Worm (Caenorhabditis elegans) whole organism, L1 larva: ENCODE data around the gene C45B2.2.

Source experiments
- C34B4.2 ChIP-seq: sonication (generic microtip); optimal IDR thresholded peaks from 2 replicates; lab custom pipeline; 2017; ENCODE audit warnings: mild to moderate bottlenecking, missing genetic modification characterization, missing compliant biosample characterization
- F16B12.6 ChIP-seq: fragments of 150-350 bp; optimal IDR thresholded peaks from 2 replicates; lab custom pipeline; 2014; ENCODE audit warnings: missing biosample characterization, missing genetic modification characterization
- Y116A8C.19 ChIP-seq: sonication (generic microtip); optimal IDR thresholded peaks from 2 replicates; lab custom pipeline; 2016; ENCODE audit warnings: missing compliant biosample characterization, missing genetic modification characterization, borderline replicate concordance
- aly-2 ChIP-seq: fragments of 150-350 bp; optimal IDR thresholded peaks from 2 replicates; lab custom pipeline; 2014; ENCODE audit warnings: missing biosample characterization, missing genetic modification characterization
- ama-1 ChIP-seq: fragments of 150-350 bp; optimal IDR thresholded peaks from 2 replicates; lab custom pipeline; 2014
- blmp-1 ChIP-seq: fragments of 150-350 bp; optimal IDR thresholded peaks from 2 replicates; lab custom pipeline; 2014; ENCODE audit warnings: missing biosample characterization, missing genetic modification characterization
- ceh-8 ChIP-seq: fragments of 200-800 bp; sonication (Bioruptor generic); optimal IDR thresholded peaks from 2 replicates; lab custom pipeline; 2018; ENCODE audit warnings: mild to moderate bottlenecking, missing genetic modification characterization, moderate library complexity, missing compliant biosample characterization
- ces-1 ChIP-seq: fragments of 150-350 bp; optimal IDR thresholded peaks from 2 replicates; lab custom pipeline; 2014; ENCODE audit warnings: missing biosample characterization, missing genetic modification reagents, missing genetic modification characterization
- dpl-1 ChIP-seq, 3 experiments: fragments of 150-350 bp in 2 of 3; sonication (generic microtip) in 1 of 3; optimal IDR thresholded peaks; 2 replicates each; lab custom pipeline; 2014 to 2017; ENCODE audit warnings: missing biosample characterization in 3 of 3, missing genetic modification characterization in 3 of 3, missing genetic modification reagents in 3 of 3
- efl-1 ChIP-seq, 4 experiments: fragments of 150-350 bp; optimal IDR thresholded peaks in 3 of 4; peaks in 1 of 4; 1 replicate in 1 of 4; 2 replicates in 3 of 4; lab custom pipeline; 2014; ENCODE audit warnings: missing biosample characterization in 2 of 4, missing genetic modification characterization in 2 of 4, missing genetic modification reagents in 2 of 4
- efl-3 ChIP-seq: fragments of 200-800 bp; sonication (Bioruptor generic); optimal IDR thresholded peaks from 2 replicates; lab custom pipeline; 2018; ENCODE audit warnings: mild to moderate bottlenecking, missing genetic modification characterization, missing compliant biosample characterization
- egl-13 ChIP-seq: sonication (generic microtip); optimal IDR thresholded peaks from 2 replicates; lab custom pipeline; 2016; ENCODE audit warnings: missing genotype, missing genetic modification reagents, missing genetic modification characterization, missing compliant biosample characterization
- elt-3 ChIP-seq, 6 experiments: fragments of 150-350 bp in 1 of 6; sonication (generic microtip); optimal IDR thresholded peaks; 2 replicates each; lab custom pipeline; 2017 to 2018; ENCODE audit warnings: missing biosample characterization in 6 of 6, missing genetic modification characterization in 6 of 6, inconsistent platforms in 1 of 6
- ets-5 ChIP-seq: fragments of 200-800 bp; sonication (Bioruptor generic); IDR thresholded peaks from 2 replicates; pipeline ENCODE4 v1.3.6; 2022; ENCODE audit warnings: missing genetic modification characterization, missing compliant biosample characterization
- fkh-10 ChIP-seq: sonication (generic microtip); optimal IDR thresholded peaks from 2 replicates; lab custom pipeline; 2017; ENCODE audit warnings: missing biosample characterization, missing genetic modification reagents, missing genetic modification characterization
- fkh-8 ChIP-seq: sonication (generic microtip); optimal IDR thresholded peaks from 2 replicates; lab custom pipeline; 2016; ENCODE audit warnings: mild to moderate bottlenecking, missing genetic modification characterization, missing compliant biosample characterization
- grh-1 ChIP-seq: fragments of 200-800 bp; sonication (Bioruptor generic); IDR thresholded peaks from 2 replicates; pipeline ENCODE4 v1.3.6; 2022; ENCODE audit warnings: missing genetic modification reagents, missing genetic modification characterization, missing compliant biosample characterization
- hlh-17 ChIP-seq: fragments of 200-800 bp; sonication (Bioruptor generic); optimal IDR thresholded peaks from 2 replicates; lab custom pipeline; 2018; ENCODE audit warnings: missing genetic modification characterization, mild to moderate bottlenecking, missing compliant biosample characterization, moderate library complexity, borderline replicate concordance
- hpl-2 ChIP-seq: fragments of 150-350 bp; optimal IDR thresholded peaks from 2 replicates; lab custom pipeline; 2014; ENCODE audit warnings: missing biosample characterization, missing genetic modification reagents, missing genetic modification characterization
- isw-1 ChIP-seq: fragments of 200-800 bp; sonication (Bioruptor generic); IDR thresholded peaks from 2 replicates; pipeline ENCODE4 v1.3.6; 2022; ENCODE audit warnings: missing genetic modification characterization, missing compliant biosample characterization
- lin-13 ChIP-seq: fragments of 150-350 bp; optimal IDR thresholded peaks from 2 replicates; lab custom pipeline; 2014; ENCODE audit warnings: missing biosample characterization, missing genetic modification reagents, missing genetic modification characterization
- lin-14 ChIP-seq: fragments of 200-800 bp; sonication (Bioruptor generic); optimal IDR thresholded peaks from 2 replicates; lab custom pipeline; 2018; ENCODE audit warnings: mild to moderate bottlenecking, missing genetic modification characterization, moderate library complexity, missing compliant biosample characterization
- lin-15B ChIP-seq: fragments of 150-350 bp; sonication (generic microtip); optimal IDR thresholded peaks from 3 replicates; lab custom pipeline; 2014; ENCODE audit warnings: missing biosample characterization, missing genetic modification characterization
- lsy-2 ChIP-seq, 2 experiments: fragments of 150-350 bp; optimal IDR thresholded peaks; 2 replicates each; lab custom pipeline; 2014; ENCODE audit warnings: missing biosample characterization in 2 of 2, missing genetic modification characterization in 2 of 2
- mef-2 ChIP-seq: fragments of 150-350 bp; optimal IDR thresholded peaks from 2 replicates; lab custom pipeline; 2014; ENCODE audit warnings: missing biosample characterization, missing genetic modification characterization
- mep-1 ChIP-seq: fragments of 150-350 bp; optimal IDR thresholded peaks from 2 replicates; lab custom pipeline; 2014; ENCODE audit warnings: missing biosample characterization, missing genetic modification characterization
- nhr-11 ChIP-seq: fragments of 150-350 bp; optimal IDR thresholded peaks from 2 replicates; lab custom pipeline; 2014; ENCODE audit warnings: missing biosample characterization, missing genetic modification characterization
- nhr-237 ChIP-seq: fragments of 150-350 bp; optimal IDR thresholded peaks from 2 replicates; lab custom pipeline; 2014; ENCODE audit warnings: missing biosample characterization, missing genetic modification characterization
- nhr-28 ChIP-seq: fragments of 150-350 bp; optimal IDR thresholded peaks from 2 replicates; lab custom pipeline; 2014; ENCODE audit warnings: missing biosample characterization, missing genetic modification characterization
- nhr-47 ChIP-seq: sonication (generic microtip); optimal IDR thresholded peaks from 2 replicates; lab custom pipeline; 2016; ENCODE audit warnings: mild to moderate bottlenecking, missing genetic modification characterization, moderate library complexity, missing compliant biosample characterization
- nhr-71 ChIP-seq: sonication (generic microtip); optimal IDR thresholded peaks from 2 replicates; lab custom pipeline; 2016; ENCODE audit warnings: mild to moderate bottlenecking, missing genetic modification characterization, moderate library complexity, missing compliant biosample characterization
- nhr-76 ChIP-seq: sonication (generic microtip); optimal IDR thresholded peaks from 2 replicates; lab custom pipeline; 2017; ENCODE audit warnings: missing biosample characterization, missing genetic modification characterization
- nhr-84 ChIP-seq: sonication (generic microtip); optimal IDR thresholded peaks from 2 replicates; lab custom pipeline; 2017; ENCODE audit warnings: missing biosample characterization, missing genetic modification characterization
- nhr-85 ChIP-seq: sonication (generic microtip); peaks from one replicate; lab custom pipeline; 2016; ENCODE audit warnings: missing genetic modification characterization, inconsistent platforms, missing compliant biosample characterization
- nhr-90 ChIP-seq: sonication (generic microtip); optimal IDR thresholded peaks from 2 replicates; lab custom pipeline; 2016; ENCODE audit warnings: mild to moderate bottlenecking, missing genetic modification characterization, missing compliant biosample characterization; ENCODE audit not compliant: poor library complexity
- pag-3 ChIP-seq: sonication (generic microtip); optimal IDR thresholded peaks from 2 replicates; lab custom pipeline; 2017; ENCODE audit warnings: missing genetic modification characterization, mild to moderate bottlenecking, missing compliant biosample characterization, antibody characterized with exemption, borderline replicate concordance; ENCODE audit not compliant: insufficient read depth
- pax-3 ChIP-seq: fragments of 200-800 bp; sonication (Bioruptor generic); optimal IDR thresholded peaks from 2 replicates; lab custom pipeline; 2018; ENCODE audit warnings: mild to moderate bottlenecking, missing genetic modification characterization, moderate library complexity, missing compliant biosample characterization
- pqm-1 ChIP-seq: sonication (generic microtip); optimal IDR thresholded peaks from 3 replicates; lab custom pipeline; 2017; ENCODE audit warnings: missing biosample characterization, missing genetic modification characterization
- rnt-1 ChIP-seq: sonication (generic microtip); optimal IDR thresholded peaks from 2 replicates; lab custom pipeline; 2016; ENCODE audit warnings: mild to moderate bottlenecking, missing genetic modification characterization, moderate library complexity, missing compliant biosample characterization
- skn-1 ChIP-seq: fragments of 150-350 bp; optimal IDR thresholded peaks from 2 replicates; lab custom pipeline; 2014; ENCODE audit warnings: missing biosample characterization, missing genetic modification characterization
- snu-23 ChIP-seq: sonication (generic microtip); optimal IDR thresholded peaks from 2 replicates; lab custom pipeline; 2016; ENCODE audit warnings: missing genetic modification characterization, missing compliant biosample characterization
- sox-4 ChIP-seq: sonication (generic microtip); optimal IDR thresholded peaks from 2 replicates; lab custom pipeline; 2016; ENCODE audit warnings: missing genetic modification characterization, missing compliant biosample characterization
- sptf-1 ChIP-seq: fragments of 150-350 bp; optimal IDR thresholded peaks from 2 replicates; lab custom pipeline; 2014; ENCODE audit warnings: missing biosample characterization, missing genetic modification characterization
- sup-37 ChIP-seq: fragments of 200-800 bp; sonication (Bioruptor generic); optimal IDR thresholded peaks from 2 replicates; lab custom pipeline; 2018; ENCODE audit warnings: mild to moderate bottlenecking, missing genetic modification characterization, missing compliant biosample characterization
- swsn-7 ChIP-seq: sonication (generic microtip); optimal IDR thresholded peaks from 2 replicates; lab custom pipeline; 2016; ENCODE audit warnings: missing genetic modification characterization, missing compliant biosample characterization
- tbx-2 ChIP-seq: sonication (generic microtip); optimal IDR thresholded peaks from 2 replicates; lab custom pipeline; 2016; ENCODE audit warnings: missing genetic modification characterization, missing compliant biosample characterization
- tlp-1 ChIP-seq: fragments of 150-350 bp; optimal IDR thresholded peaks from 2 replicates; lab custom pipeline; 2014; ENCODE audit warnings: missing biosample characterization, missing genetic modification characterization
- unc-130 ChIP-seq: fragments of 150-350 bp; optimal IDR thresholded peaks from 2 replicates; lab custom pipeline; 2017; ENCODE audit warnings: missing biosample characterization, missing genetic modification characterization, inconsistent platforms
- unc-30 ChIP-seq: sonication (generic microtip); optimal IDR thresholded peaks from 2 replicates; lab custom pipeline; 2017; ENCODE audit warnings: missing biosample characterization, missing genetic modification characterization
- unc-62 ChIP-seq: fragments of 150-350 bp; optimal IDR thresholded peaks from 2 replicates; lab custom pipeline; 2014; ENCODE audit warnings: missing biosample characterization, missing genetic modification reagents, missing genetic modification characterization
- unc-86 ChIP-seq: sonication (generic microtip); optimal IDR thresholded peaks from 2 replicates; lab custom pipeline; 2016; ENCODE audit warnings: missing genetic modification characterization, missing compliant biosample characterization
- unc-98 ChIP-seq: fragments of 200-800 bp; sonication (Bioruptor generic); IDR thresholded peaks from 2 replicates; pipeline ENCODE4 v1.3.6; 2022; ENCODE audit warnings: missing genetic modification characterization, missing compliant biosample characterization
- vab-15 ChIP-seq: sonication (generic microtip); optimal IDR thresholded peaks from 2 replicates; lab custom pipeline; 2017; ENCODE audit warnings: missing genotype, mild to moderate bottlenecking, missing genetic modification characterization, missing compliant biosample characterization
- xbp-1 ChIP-seq: sonication (generic microtip); optimal IDR thresholded peaks from 2 replicates; lab custom pipeline; 2016; ENCODE audit warnings: missing genetic modification characterization, missing compliant biosample characterization

Gene C45B2.2

ce11 chrX:6052744-6053143 is 31.8 kb upstream of the C45B2.2 start, which contains the start of gene C45B2.6 (continued):
- TF ChIP-seq nhr-76 (tag; lab: Kevin White, UChicago) = no peak
- TF ChIP-seq tbx-2 = no peak
- no peak for TF ChIP-seq nhr-237 (tag; lab: Kevin White, UChicago)
- TF ChIP-seq nhr-47 (tag; lab: Kevin White, UChicago) = no peak
- TF ChIP-seq sptf-1 = no peak
- TF ChIP-seq blmp-1 = no peak
- no peak for TF ChIP-seq grh-1 (GFP tag; lab: Robert Waterston, UW)
- no peak for TF ChIP-seq ceh-8 (GFP tag; lab: Kevin White, UChicago)
- TF ChIP-seq nhr-84 (tag; lab: Kevin White, UChicago) = no peak
- no peak for TF ChIP-seq ces-1 (GFP tag; lab: Kevin White, UChicago)
- no peak for TF ChIP-seq elt-3 (tag; optimal IDR thresholded peaks at IDR 0.05; lab: Kevin White, UChicago)
- TF ChIP-seq snu-23 (GFP tag; lab: Kevin White, UChicago) = peak; percentile 42
- peak; percentile 12 for TF ChIP-seq nhr-85 (tag; lab: Kevin White, UChicago)
- peak; percentile 46 for TF ChIP-seq lin-14
- no peak for TF ChIP-seq hpl-2
- peak in 1 of 2 experiments; percentile 35 for TF ChIP-seq lsy-2 (tag; optimal IDR thresholded peaks at IDR 0.05; lab: Kevin White, UChicago)
- TF ChIP-seq nhr-71 (tag; lab: Kevin White, UChicago) = peak; percentile 28
- TF ChIP-seq hlh-17 (GFP tag; lab: Kevin White, UChicago) = no peak
- no peak for TF ChIP-seq sup-37
- peak; percentile 56 for TF ChIP-seq xbp-1 (tag; lab: Kevin White, UChicago)
- peak; percentile 32 for TF ChIP-seq mep-1
- no peak for TF ChIP-seq fkh-8 (tag; lab: Kevin White, UChicago)
- peak; percentile 2 for TF ChIP-seq unc-130
- peak; percentile 7 for TF ChIP-seq rnt-1 (tag; lab: Kevin White, UChicago)
- TF ChIP-seq isw-1 (GFP tag; lab: Robert Waterston, UW) = no peak
- no peak for TF ChIP-seq pag-3 (tag; lab: Kevin White, UChicago)
- no peak for TF ChIP-seq ama-1 (lab: Kevin White, UChicago)
- TF ChIP-seq vab-15 = peak; percentile 16
- peak in 1 of 2 experiments; percentile 22 for TF ChIP-seq efl-1 (optimal IDR thresholded peaks at IDR 0.05; lab: Kevin White, UChicago)
- TF ChIP-seq efl-1 (GFP tag; optimal IDR thresholded peaks at IDR 0.05 in 1 of 2; lab: Kevin White, UChicago) = peak; percentile 55 to 60
- peak in 2 of 3 experiments; percentile 3 to 23 for TF ChIP-seq dpl-1 (GFP tag; optimal IDR thresholded peaks at IDR 0.05; lab: Kevin White, UChicago)
- TF ChIP-seq skn-1 (tag; lab: Kevin White, UChicago) = no peak
- TF ChIP-seq nhr-11 = no peak
- no peak for TF ChIP-seq efl-3 (GFP tag; lab: Kevin White, UChicago)
- TF ChIP-seq unc-86 = no peak
- TF ChIP-seq pax-3 (tag; lab: Kevin White, UChicago) = no peak
- TF ChIP-seq aly-2 (tag; lab: Kevin White, UChicago) = no peak
- no peak for TF ChIP-seq C34B4.2
- TF ChIP-seq mef-2 (tag; lab: Kevin White, UChicago) = no peak
- no peak for TF ChIP-seq lin-13 (GFP tag; lab: Kevin White, UChicago)
- TF ChIP-seq tlp-1 (tag; lab: Kevin White, UChicago) = no peak
- no peak for TF ChIP-seq unc-62 (GFP tag; lab: Kevin White, UChicago)
- no peak for TF ChIP-seq unc-98 (GFP tag; lab: Robert Waterston, UW)
- TF ChIP-seq pqm-1 (tag; lab: Kevin White, UChicago) = no peak
- TF ChIP-seq lin-15B (tag; lab: Kevin White, UChicago) = no peak
- no peak for TF ChIP-seq unc-30
- peak; percentile 85 for TF ChIP-seq F16B12.6 (tag; lab: Kevin White, UChicago)
- no peak for TF ChIP-seq sox-4 (tag; lab: Kevin White, UChicago)
- no peak for TF ChIP-seq nhr-90 (tag; lab: Kevin White, UChicago)
- TF ChIP-seq Y116A8C.19 (tag; lab: Kevin White, UChicago) = no peak
- no peak for TF ChIP-seq fkh-10 (GFP tag; lab: Kevin White, UChicago)
- no peak for TF ChIP-seq swsn-7 (tag; lab: Kevin White, UChicago)
- TF ChIP-seq nhr-28 (tag; lab: Kevin White, UChicago) = no peak
- TF ChIP-seq ets-5 (GFP tag; lab: Robert Waterston, UW) = no peak
- TF ChIP-seq egl-13 (tag; lab: Kevin White, UChicago) = no peak
